Worm (Caenorhabditis elegans) whole organism, late embryonic: Measurements from ENCODE around the gene srh-222.

Source experiments
- C08G9.2 ChIP-seq: sonication (generic microtip); optimal IDR thresholded peaks from 2 replicates; lab custom pipeline; 2016; ENCODE audit warnings: mild to moderate bottlenecking, missing genetic modification characterization, moderate library complexity, missing compliant biosample characterization
- C38D4.7 ChIP-seq: fragments of 200-800 bp; sonication (Bioruptor generic); optimal IDR thresholded peaks from 2 replicates; lab custom pipeline; 2018; ENCODE audit warnings: mild to moderate bottlenecking, missing genetic modification characterization, moderate library complexity, missing compliant biosample characterization
- F13H6.1 ChIP-seq: sonication (generic microtip); optimal IDR thresholded peaks from 2 replicates; lab custom pipeline; 2016; ENCODE audit warnings: missing genetic modification characterization, missing compliant biosample characterization
- K02D7.2 ChIP-seq: sonication (generic microtip); optimal IDR thresholded peaks from 2 replicates; lab custom pipeline; 2017; ENCODE audit warnings: mild to moderate bottlenecking, missing genetic modification characterization, missing compliant biosample characterization
- Y22D7AL.16 ChIP-seq: sonication (generic microtip); optimal IDR thresholded peaks from 2 replicates; lab custom pipeline; 2016; ENCODE audit warnings: missing genetic modification characterization, missing compliant biosample characterization
- ahr-1 ChIP-seq: sonication (generic microtip); optimal IDR thresholded peaks from 2 replicates; lab custom pipeline; 2016; ENCODE audit warnings: missing genetic modification characterization, missing compliant biosample characterization
- ceh-14 ChIP-seq: sonication (generic microtip); optimal IDR thresholded peaks from 2 replicates; lab custom pipeline; 2016; ENCODE audit warnings: missing genotype, missing genetic modification characterization, missing compliant biosample characterization
- ceh-18 ChIP-seq: sonication (generic microtip); optimal IDR thresholded peaks from 2 replicates; lab custom pipeline; 2016; ENCODE audit warnings: missing genetic modification characterization, missing compliant biosample characterization
- ceh-22 ChIP-seq: sonication (generic microtip); optimal IDR thresholded peaks from 2 replicates; lab custom pipeline; 2017; ENCODE audit warnings: missing biosample characterization, missing genetic modification characterization
- ceh-24 ChIP-seq: sonication (generic microtip); optimal IDR thresholded peaks from 2 replicates; lab custom pipeline; 2016; ENCODE audit warnings: mild to moderate bottlenecking, missing genetic modification characterization, missing compliant biosample characterization
- ceh-30 ChIP-seq: fragments of 150-350 bp; optimal IDR thresholded peaks from 2 replicates; lab custom pipeline; 2014; ENCODE audit warnings: missing biosample characterization, missing genetic modification characterization
- ceh-31 ChIP-seq: sonication (generic microtip); optimal IDR thresholded peaks from 2 replicates; lab custom pipeline; 2016; ENCODE audit warnings: missing genetic modification characterization, missing compliant biosample characterization
- ceh-34 ChIP-seq: sonication (generic microtip); optimal IDR thresholded peaks from 2 replicates; lab custom pipeline; 2016; ENCODE audit warnings: mild to moderate bottlenecking, missing genetic modification characterization, missing compliant biosample characterization
- ceh-45 ChIP-seq: fragments of 200-800 bp; sonication (Bioruptor generic); IDR thresholded peaks from 2 replicates; pipeline ENCODE4 v1.3.6; 2022; ENCODE audit warnings: missing genetic modification reagents, missing genetic modification characterization, missing compliant biosample characterization
- ceh-48 ChIP-seq: sonication (generic microtip); optimal IDR thresholded peaks from 2 replicates; lab custom pipeline; 2016; ENCODE audit warnings: missing genetic modification characterization, inconsistent platforms, missing compliant biosample characterization
- ceh-6 ChIP-seq: fragments of 200-800 bp; sonication (Bioruptor generic); optimal IDR thresholded peaks from 2 replicates; lab custom pipeline; 2018; ENCODE audit warnings: mild to moderate bottlenecking, missing genetic modification characterization, missing compliant biosample characterization
- che-1 ChIP-seq: sonication (generic microtip); optimal IDR thresholded peaks from 2 replicates; lab custom pipeline; 2016; ENCODE audit warnings: mild to moderate bottlenecking, missing genetic modification characterization, missing compliant biosample characterization
- dve-1 ChIP-seq: sonication (generic microtip); optimal IDR thresholded peaks from 2 replicates; lab custom pipeline; 2017; ENCODE audit warnings: antibody characterized with exemption, mild to moderate bottlenecking, missing genetic modification characterization, missing compliant biosample characterization
- elt-2 ChIP-seq: sonication (generic microtip); optimal IDR thresholded peaks from 2 replicates; lab custom pipeline; 2016; ENCODE audit warnings: missing genetic modification reagents, missing genetic modification characterization, missing compliant biosample characterization
- fax-1 ChIP-seq: sonication (generic microtip); optimal IDR thresholded peaks from 2 replicates; lab custom pipeline; 2016; ENCODE audit warnings: missing genotype, missing genetic modification characterization, missing compliant biosample characterization
- fkh-10 ChIP-seq: fragments of 150-350 bp; optimal IDR thresholded peaks from 2 replicates; lab custom pipeline; 2014; ENCODE audit warnings: missing biosample characterization, missing genetic modification reagents, missing genetic modification characterization
- gmeb-2 ChIP-seq: sonication (generic microtip); optimal IDR thresholded peaks from 2 replicates; lab custom pipeline; 2016; ENCODE audit warnings: missing genetic modification characterization, inconsistent platforms, missing compliant biosample characterization
- hlh-8 ChIP-seq: sonication (generic microtip); optimal IDR thresholded peaks from 2 replicates; lab custom pipeline; 2016; ENCODE audit warnings: missing genotype, missing genetic modification characterization, missing compliant biosample characterization
- mec-3 ChIP-seq: sonication (generic microtip); optimal IDR thresholded peaks from 2 replicates; lab custom pipeline; 2016; ENCODE audit warnings: borderline replicate concordance, missing genetic modification characterization, missing compliant biosample characterization
- nfya-1 ChIP-seq: sonication (generic microtip); optimal IDR thresholded peaks from 2 replicates; lab custom pipeline; 2017; ENCODE audit warnings: missing genetic modification characterization, mild to moderate bottlenecking, missing compliant biosample characterization, antibody characterized with exemption, moderate library complexity
- nhr-11 ChIP-seq: fragments of 150-350 bp; optimal IDR thresholded peaks from 2 replicates; lab custom pipeline; 2014; ENCODE audit warnings: missing biosample characterization, missing genetic modification characterization
- nhr-232 ChIP-seq: sonication (generic microtip); optimal IDR thresholded peaks from 2 replicates; lab custom pipeline; 2016; ENCODE audit warnings: missing genetic modification characterization, missing compliant biosample characterization
- odd-2 ChIP-seq: sonication (generic microtip); optimal IDR thresholded peaks from 2 replicates; lab custom pipeline; 2017; ENCODE audit warnings: antibody characterized with exemption, mild to moderate bottlenecking, missing genetic modification characterization, missing compliant biosample characterization
- pha-2 ChIP-seq: sonication (generic microtip); optimal IDR thresholded peaks from 2 replicates; lab custom pipeline; 2017; ENCODE audit warnings: mild to moderate bottlenecking, missing genetic modification characterization, missing compliant biosample characterization
- pha-4 ChIP-seq: fragments of 150-350 bp; optimal IDR thresholded peaks from 2 replicates; lab custom pipeline; 2018; ENCODE audit warnings: missing biosample characterization, missing genetic modification reagents, missing genetic modification characterization
- pqm-1 ChIP-seq: sonication (generic microtip); optimal IDR thresholded peaks from 2 replicates; lab custom pipeline; 2016; ENCODE audit warnings: missing genetic modification characterization, missing compliant biosample characterization
- ref-2 ChIP-seq: sonication (generic microtip); optimal IDR thresholded peaks from 2 replicates; lab custom pipeline; 2016; ENCODE audit warnings: missing genetic modification characterization, missing compliant biosample characterization
- rnt-1 ChIP-seq: sonication (generic microtip); optimal IDR thresholded peaks from 2 replicates; lab custom pipeline; 2016; ENCODE audit warnings: missing genetic modification characterization, missing compliant biosample characterization
- sox-2 ChIP-seq: fragments of 200-800 bp; sonication (Bioruptor generic); IDR thresholded peaks from 2 replicates; pipeline ENCODE4 v1.3.6; 2022; ENCODE audit warnings: missing genetic modification reagents, missing genetic modification characterization, missing compliant biosample characterization
- sox-4 ChIP-seq: sonication (generic microtip); optimal IDR thresholded peaks from 2 replicates; lab custom pipeline; 2017; ENCODE audit warnings: mild to moderate bottlenecking, missing genetic modification characterization, inconsistent platforms, missing compliant biosample characterization
- syd-9 ChIP-seq: sonication (generic microtip); optimal IDR thresholded peaks from 2 replicates; lab custom pipeline; 2016; ENCODE audit warnings: mild to moderate bottlenecking, missing genetic modification characterization, moderate library complexity, missing compliant biosample characterization
- tbx-2 ChIP-seq: sonication (generic microtip); optimal IDR thresholded peaks from 2 replicates; lab custom pipeline; 2016; ENCODE audit warnings: missing genetic modification characterization, missing compliant biosample characterization
- ttx-3 ChIP-seq: sonication (generic microtip); optimal IDR thresholded peaks from 2 replicates; lab custom pipeline; 2016; ENCODE audit warnings: missing genetic modification reagents, missing genetic modification characterization, missing compliant biosample characterization
- unc-3 ChIP-seq, 2 experiments: fragments of 200-800 bp in 1 of 2; sonication (Bioruptor generic) in 1 of 2; sonication (generic microtip) in 1 of 2; conservative IDR thresholded peaks in 1 of 2; optimal IDR thresholded peaks in 1 of 2; 2 replicates each; pipeline versions ENCODE4 v1.3.6 to Lab custom; 2016 to 2022; ENCODE audit warnings: missing compliant biosample characterization in 2 of 2, missing genetic modification characterization in 2 of 2, missing genetic modification reagents in 1 of 2
- unc-55 ChIP-seq: sonication (generic microtip); optimal IDR thresholded peaks from 2 replicates; lab custom pipeline; 2017; ENCODE audit warnings: missing biosample characterization, missing genetic modification reagents, missing genetic modification characterization
- unc-86 ChIP-seq: sonication (generic microtip); optimal IDR thresholded peaks from 2 replicates; lab custom pipeline; 2016; ENCODE audit warnings: missing genetic modification characterization, missing compliant biosample characterization
- zip-5 ChIP-seq: sonication (generic microtip); optimal IDR thresholded peaks from 2 replicates; lab custom pipeline; 2016; ENCODE audit warnings: missing genetic modification characterization, missing compliant biosample characterization
- ztf-16 ChIP-seq: sonication (generic microtip); optimal IDR thresholded peaks from 2 replicates; lab custom pipeline; 2017; ENCODE audit warnings: missing genetic modification characterization, missing compliant biosample characterization

Gene srh-222

ce11 chrIV:4015660-4016059, 36.0 kb downstream of the srh-222 start:
- TF ChIP-seq gmeb-2 (no peak), ceh-24 (no peak), ceh-34 (tag; lab: Kevin White, UChicago) (no peak), ceh-31 (no peak), C38D4.7 (GFP tag; lab: Kevin White, UChicago) (no peak), ceh-45 (GFP tag; lab: Robert Waterston, UW) (no peak), ceh-14 (no peak), fax-1 (tag; lab: Kevin White, UChicago) (no peak), unc-3 (GFP tag; conservative IDR thresholded peaks at IDR 0.05; lab: Robert Waterston, UW) (no peak), unc-3 (tag; optimal IDR thresholded peaks at IDR 0.05; lab: Kevin White, UChicago) (no peak)

ce11 chrIV:4016723-4017122, 37.1 kb downstream of the srh-222 start:
- TF ChIP-seq unc-86 (no peak), ztf-16 (tag; lab: Kevin White, UChicago) (no peak), ahr-1 (no peak), sox-4 (tag; lab: Kevin White, UChicago) (no peak), pha-2 (tag; lab: Kevin White, UChicago) (no peak), Y22D7AL.16 (tag; lab: Kevin White, UChicago) (no peak), nhr-11 (tag; lab: Kevin White, UChicago) (no peak), nhr-232 (no peak), gmeb-2 (no peak), rnt-1 (no peak), pha-4 (tag; lab: Kevin White, UChicago) (no peak)

ce11 chrIV:4018692-4019387, 39.2 kb downstream of the srh-222 start:
- TF ChIP-seq ttx-3 (no peak), K02D7.2 (no peak), odd-2 (tag; lab: Kevin White, UChicago) (no peak), ref-2 (tag; lab: Kevin White, UChicago) (no peak), sox-2 (GFP tag; lab: Robert Waterston, UW) (no peak), hlh-8 (no peak), ceh-6 (GFP tag; lab: Kevin White, UChicago) (no peak), F13H6.1 (tag; lab: Kevin White, UChicago) (no peak), pha-4 (tag; lab: Kevin White, UChicago) (no peak), tbx-2 (tag; lab: Kevin White, UChicago) (no peak), mec-3 (tag; lab: Kevin White, UChicago) (no peak), C08G9.2 (no peak), unc-3 (GFP tag; conservative IDR thresholded peaks at IDR 0.05; lab: Robert Waterston, UW) (no peak), unc-3 (tag; optimal IDR thresholded peaks at IDR 0.05; lab: Kevin White, UChicago) (no peak)

ce11 chrIV:4019836-4020235, 40.2 kb downstream of the srh-222 start:
- peak; percentile 11 for TF ChIP-seq elt-2
- TF ChIP-seq zip-5 (tag; lab: Kevin White, UChicago), result no peak
- TF ChIP-seq ceh-48, result no peak
- peak; percentile 8 for TF ChIP-seq nhr-232
- peak; percentile 65 for TF ChIP-seq ref-2 (tag; lab: Kevin White, UChicago)
- TF ChIP-seq ceh-18 (tag; lab: Kevin White, UChicago), result peak; percentile 86
- TF ChIP-seq dve-1 (tag; lab: Kevin White, UChicago), result peak; percentile 41
- no peak for TF ChIP-seq ceh-24
- TF ChIP-seq tbx-2 (tag; lab: Kevin White, UChicago), result peak; percentile 52
- peak; percentile 47 for TF ChIP-seq unc-55 (GFP tag; lab: Kevin White, UChicago)
- TF ChIP-seq pha-4 (tag; lab: Kevin White, UChicago), result no peak
- TF ChIP-seq ceh-34 (tag; lab: Kevin White, UChicago), result peak; percentile 68
- no peak for TF ChIP-seq nhr-11 (tag; lab: Kevin White, UChicago)
- TF ChIP-seq ceh-30 (tag; lab: Kevin White, UChicago), result peak; percentile 58
- TF ChIP-seq mec-3 (tag; lab: Kevin White, UChicago), result no peak
- TF ChIP-seq pqm-1 (tag; lab: Kevin White, UChicago), result peak; percentile 9
- peak; percentile 87 for TF ChIP-seq nfya-1 (tag; lab: Kevin White, UChicago)
- TF ChIP-seq ceh-45 (GFP tag; lab: Robert Waterston, UW), result no peak
- TF ChIP-seq ceh-31, result peak; percentile 81
- no peak for TF ChIP-seq ztf-16 (tag; lab: Kevin White, UChicago)
- no peak for TF ChIP-seq Y22D7AL.16 (tag; lab: Kevin White, UChicago)
- TF ChIP-seq che-1 (tag; lab: Kevin White, UChicago), result peak; percentile 34
- TF ChIP-seq ceh-22, result no peak
- TF ChIP-seq ahr-1, result no peak
- TF ChIP-seq syd-9, result no peak
- no peak for TF ChIP-seq fkh-10 (GFP tag; lab: Kevin White, UChicago)
- TF ChIP-seq F13H6.1 (tag; lab: Kevin White, UChicago), result peak; percentile 51
- TF ChIP-seq ceh-6 (GFP tag; lab: Kevin White, UChicago), result no peak
